Fruit fly (Drosophila melanogaster) whole organism, embryonic: ENCODE data around the gene CG14659.

Source experiments
- Abd-B ChIP-seq: fragments of 200-800 bp; sonication (Bioruptor generic); optimal IDR thresholded peaks from 2 replicates; lab custom pipeline; 2018; ENCODE audit warnings: missing biosample characterization, mild to moderate bottlenecking, missing genetic modification characterization, moderate library complexity
- Bgb ChIP-seq: fragments of 200-800 bp; sonication (Bioruptor generic); IDR thresholded peaks from 2 replicates; pipeline ENCODE4 v1.3.6; 2022; ENCODE audit warnings: missing biosample characterization, missing genetic modification characterization; ENCODE audit not compliant: partially characterized antibody
- CG11456 ChIP-seq: fragments of 200-800 bp; sonication (Bioruptor generic); IDR thresholded peaks from 3 replicates; pipeline ENCODE4 v1.3.6; 2022; ENCODE audit warnings: missing biosample characterization, missing genetic modification characterization
- CG12071 ChIP-seq: fragments of 200-800 bp; sonication (Bioruptor generic); optimal IDR thresholded peaks from 3 replicates; lab custom pipeline; 2018; ENCODE audit warnings: missing biosample characterization, mild to moderate bottlenecking, missing genetic modification characterization
- CG12391 ChIP-seq: fragments of 200-800 bp; sonication (Bioruptor generic); optimal IDR thresholded peaks from 3 replicates; lab custom pipeline; 2018; ENCODE audit warnings: missing biosample characterization, mild to moderate bottlenecking, missing genetic modification characterization, moderate library complexity
- CG13287 ChIP-seq: fragments of 200-800 bp; sonication (Bioruptor generic); IDR thresholded peaks from 2 replicates; pipeline ENCODE4 v1.3.6; 2022; ENCODE audit warnings: missing biosample characterization, missing genetic modification characterization; ENCODE audit not compliant: partially characterized antibody
- CG14860 ChIP-seq: fragments of 200-800 bp; sonication (Bioruptor generic); IDR thresholded peaks from 3 replicates; pipeline ENCODE4 v1.3.6; 2022; ENCODE audit warnings: missing biosample characterization, missing genetic modification characterization; ENCODE audit not compliant: partially characterized antibody
- CG16863 ChIP-seq: fragments of 200-800 bp; sonication (Bioruptor generic); optimal IDR thresholded peaks from 3 replicates; lab custom pipeline; 2016; ENCODE audit warnings: missing biosample characterization, missing genetic modification characterization
- CG17328 ChIP-seq: fragments of 200-800 bp; sonication (Bioruptor generic); IDR thresholded peaks from 2 replicates; pipeline ENCODE4 v1.3.6; 2022; ENCODE audit warnings: missing biosample characterization, missing genetic modification characterization
- CG17359 ChIP-seq: fragments of 200-800 bp; sonication (Bioruptor generic); optimal IDR thresholded peaks from 3 replicates; lab custom pipeline; 2018; ENCODE audit warnings: missing biosample characterization, mild to moderate bottlenecking, missing genetic modification characterization, moderate library complexity
- CG2712 ChIP-seq: fragments of 200-800 bp; optimal IDR thresholded peaks from 3 replicates; lab custom pipeline; 2019; ENCODE audit warnings: missing biosample characterization, mild to moderate bottlenecking, missing genetic modification characterization, moderate library complexity
- CG4282 ChIP-seq: fragments of 200-800 bp; sonication (Bioruptor generic); optimal IDR thresholded peaks from 2 replicates; lab custom pipeline; 2016; ENCODE audit warnings: missing biosample characterization, missing genetic modification characterization
- CG4360 ChIP-seq: fragments of 200-800 bp; sonication (Bioruptor generic); IDR thresholded peaks from 2 replicates; pipeline ENCODE4 v1.3.6; 2022; ENCODE audit warnings: missing biosample characterization, missing genetic modification characterization
- CG6272 ChIP-seq: fragments of 200-800 bp; sonication (Bioruptor generic); IDR thresholded peaks from 2 replicates; pipeline ENCODE4 v1.3.6; 2022; ENCODE audit warnings: missing biosample characterization, missing genetic modification characterization
- CG6813 ChIP-seq: fragments of 200-800 bp; sonication (Bioruptor generic); optimal IDR thresholded peaks from 2 replicates; lab custom pipeline; 2017; ENCODE audit warnings: missing biosample characterization, missing genetic modification characterization, mild to moderate bottlenecking, moderate library complexity, missing genetic modification reagents
- CG6854 ChIP-seq: fragments of 200-800 bp; sonication (Bioruptor generic); optimal IDR thresholded peaks from 3 replicates; lab custom pipeline; 2017; ENCODE audit warnings: missing biosample characterization, mild to moderate bottlenecking, missing genetic modification characterization
- CrebB ChIP-seq: fragments of 200-800 bp; sonication (Bioruptor generic); optimal IDR thresholded peaks from 3 replicates; lab custom pipeline; 2018; ENCODE audit warnings: missing biosample characterization, mild to moderate bottlenecking, missing genetic modification characterization
- Dbx ChIP-seq: fragments of 200-800 bp; sonication (Bioruptor generic); IDR thresholded peaks from 3 replicates; pipeline ENCODE4 v1.3.6; 2022; ENCODE audit warnings: missing biosample characterization, missing genetic modification characterization
- Dip3 ChIP-seq: fragments of 200-800 bp; sonication (Bioruptor generic); optimal IDR thresholded peaks from 3 replicates; lab custom pipeline; 2016; ENCODE audit warnings: missing biosample characterization, missing genetic modification characterization
- Dref ChIP-seq: fragments of 200-800 bp; sonication (Bioruptor generic); IDR thresholded peaks from 2 replicates; pipeline ENCODE4 v1.3.6; 2022; ENCODE audit warnings: missing biosample characterization, missing genetic modification characterization
- Fer1 ChIP-seq: fragments of 200-800 bp; sonication (Bioruptor generic); optimal IDR thresholded peaks from 2 replicates; lab custom pipeline; 2017; ENCODE audit warnings: missing biosample characterization, mild to moderate bottlenecking, missing genetic modification characterization
- Fer3 ChIP-seq: fragments of 200-800 bp; sonication (Bioruptor generic); optimal IDR thresholded peaks from 2 replicates; lab custom pipeline; 2018; ENCODE audit warnings: missing biosample characterization, mild to moderate bottlenecking, missing genetic modification characterization, moderate library complexity
- Gsc ChIP-seq: fragments of 200-800 bp; sonication (Bioruptor generic); IDR thresholded peaks from 2 replicates; pipeline ENCODE4 v1.3.6; 2022; ENCODE audit warnings: missing biosample characterization, missing genetic modification characterization
- HmgD ChIP-seq: fragments of 200-800 bp; sonication (Bioruptor generic); optimal IDR thresholded peaks from 3 replicates; lab custom pipeline; 2016; ENCODE audit warnings: missing biosample characterization, missing genetic modification characterization
- HmgZ ChIP-seq: fragments of 200-800 bp; sonication (Bioruptor generic); optimal IDR thresholded peaks from 2 replicates; lab custom pipeline; 2018; ENCODE audit warnings: missing biosample characterization, mild to moderate bottlenecking, missing genetic modification characterization
- Hmr ChIP-seq: fragments of 200-800 bp; sonication (Bioruptor generic); optimal IDR thresholded peaks from 3 replicates; lab custom pipeline; 2017; ENCODE audit warnings: mild to moderate bottlenecking, missing biosample characterization, missing genetic modification reagents, missing genetic modification characterization
- MBD-R2 ChIP-seq: fragments of 200-800 bp; sonication (Bioruptor generic); IDR thresholded peaks from 2 replicates; pipeline ENCODE4 v1.3.6; 2022; ENCODE audit warnings: missing biosample characterization, missing genetic modification characterization
- Mes4 ChIP-seq: fragments of 200-800 bp; sonication (Bioruptor generic); optimal IDR thresholded peaks from 2 replicates; lab custom pipeline; 2016; ENCODE audit warnings: missing biosample characterization, missing genetic modification characterization
- Myb ChIP-seq: fragments of 200-800 bp; sonication (Bioruptor generic); optimal IDR thresholded peaks from 2 replicates; lab custom pipeline; 2016; ENCODE audit warnings: missing biosample characterization, missing genetic modification characterization
- Pdp1 ChIP-seq, 2 experiments: fragments of 200-800 bp; sonication (Bioruptor generic); optimal IDR thresholded peaks; 3 replicates each; lab custom pipeline; 2016; ENCODE audit warnings: missing biosample characterization in 2 of 2, missing genetic modification characterization in 2 of 2, mild to moderate bottlenecking in 1 of 2, moderate library complexity in 1 of 2
- ash1 ChIP-seq: fragments of 200-800 bp; sonication (Bioruptor generic); optimal IDR thresholded peaks from 2 replicates; lab custom pipeline; 2018; ENCODE audit warnings: missing biosample characterization, mild to moderate bottlenecking, missing genetic modification characterization
- chn ChIP-seq: fragments of 200-800 bp; sonication (Bioruptor generic); optimal IDR thresholded peaks from 2 replicates; lab custom pipeline; 2016; ENCODE audit warnings: missing biosample characterization, missing genetic modification characterization
- gcm2 ChIP-seq: fragments of 200-800 bp; sonication (Bioruptor generic); optimal IDR thresholded peaks from 2 replicates; lab custom pipeline; 2016; ENCODE audit warnings: missing biosample characterization, missing genetic modification characterization
- grau ChIP-seq: fragments of 200-800 bp; optimal IDR thresholded peaks from 3 replicates; lab custom pipeline; 2019; ENCODE audit warnings: missing biosample characterization, mild to moderate bottlenecking, missing genetic modification characterization, moderate library complexity
- gsb ChIP-seq: fragments of 200-800 bp; sonication (Bioruptor generic); IDR thresholded peaks from 2 replicates; pipeline ENCODE4 v1.3.6; 2022; ENCODE audit warnings: missing biosample characterization, missing genetic modification characterization
- jumu ChIP-seq: fragments of 200-800 bp; sonication (Bioruptor generic); optimal IDR thresholded peaks from 3 replicates; lab custom pipeline; 2016; ENCODE audit warnings: missing biosample characterization, missing genetic modification characterization
- lola ChIP-seq, 3 experiments: fragments of >200 bp in 2 of 3; fragments of 200-800 bp in 1 of 3; sonication (Bioruptor generic) in 1 of 3; optimal IDR thresholded peaks; 2 replicates each; lab custom pipeline; 2017 to 2019; ENCODE audit warnings: missing biosample characterization in 3 of 3, missing genetic modification characterization in 3 of 3, mild to moderate bottlenecking in 1 of 3, moderate library complexity in 1 of 3
- mld ChIP-seq: fragments of 200-800 bp; sonication (Bioruptor generic); IDR thresholded peaks from 3 replicates; pipeline ENCODE4 v1.3.6; 2022; ENCODE audit warnings: missing biosample characterization, missing genetic modification characterization; ENCODE audit not compliant: partially characterized antibody
- pnt ChIP-seq: fragments of 200-800 bp; sonication (Bioruptor generic); optimal IDR thresholded peaks from 3 replicates; lab custom pipeline; 2016; ENCODE audit warnings: missing biosample characterization, missing genetic modification characterization
- ranshi ChIP-seq: fragments of 200-800 bp; sonication (Bioruptor generic); IDR thresholded peaks from 2 replicates; pipeline ENCODE4 v1.3.6; 2022; ENCODE audit warnings: missing biosample characterization, missing genetic modification characterization
- repo ChIP-seq: fragments of 200-800 bp; sonication (Bioruptor generic); optimal IDR thresholded peaks from 2 replicates; lab custom pipeline; 2016; ENCODE audit warnings: missing biosample characterization, missing genetic modification characterization
- salm ChIP-seq: fragments of 200-800 bp; sonication (Bioruptor generic); optimal IDR thresholded peaks from 2 replicates; lab custom pipeline; 2018; ENCODE audit warnings: missing biosample characterization, mild to moderate bottlenecking, missing genetic modification characterization
- sens ChIP-seq: fragments of 200-800 bp; sonication (Bioruptor generic); peaks from one replicate; lab custom pipeline; 2016; ENCODE audit warnings: missing biosample characterization, missing genetic modification characterization
- sens-2 ChIP-seq: fragments of 200-800 bp; sonication (Bioruptor generic); IDR thresholded peaks from 2 replicates; pipeline ENCODE4 v1.3.6; 2022; ENCODE audit warnings: missing biosample characterization, missing genetic modification characterization
- sqz ChIP-seq: fragments of 200-800 bp; sonication (Bioruptor generic); optimal IDR thresholded peaks from 3 replicates; lab custom pipeline; 2018; ENCODE audit warnings: missing biosample characterization, mild to moderate bottlenecking, missing genetic modification characterization
- tna ChIP-seq: fragments of 200-800 bp; sonication (Bioruptor generic); IDR thresholded peaks from 2 replicates; pipeline ENCODE4 v1.3.6; 2022; ENCODE audit warnings: missing biosample characterization, missing genetic modification characterization; ENCODE audit not compliant: partially characterized antibody
- tx ChIP-seq: fragments of 200-800 bp; sonication (Bioruptor generic); optimal IDR thresholded peaks from 2 replicates; lab custom pipeline; 2016; ENCODE audit warnings: missing biosample characterization, missing genetic modification characterization
- unc-4 ChIP-seq: fragments of 200-800 bp; sonication (Bioruptor generic); IDR thresholded peaks from 2 replicates; pipeline ENCODE4 v1.3.6; 2022; ENCODE audit warnings: missing biosample characterization, missing genetic modification characterization; ENCODE audit not compliant: partially characterized antibody
- wek ChIP-seq: fragments of 200-800 bp; sonication (Bioruptor generic); optimal IDR thresholded peaks from 3 replicates; lab custom pipeline; 2018; ENCODE audit warnings: missing biosample characterization, mild to moderate bottlenecking, missing genetic modification characterization, moderate library complexity
- z ChIP-seq: fragments of 200-800 bp; sonication (Bioruptor generic); IDR thresholded peaks from 3 replicates; pipeline ENCODE4 v1.3.6; 2022; ENCODE audit warnings: missing biosample characterization, missing genetic modification characterization

CG14659 gene

DNA sequence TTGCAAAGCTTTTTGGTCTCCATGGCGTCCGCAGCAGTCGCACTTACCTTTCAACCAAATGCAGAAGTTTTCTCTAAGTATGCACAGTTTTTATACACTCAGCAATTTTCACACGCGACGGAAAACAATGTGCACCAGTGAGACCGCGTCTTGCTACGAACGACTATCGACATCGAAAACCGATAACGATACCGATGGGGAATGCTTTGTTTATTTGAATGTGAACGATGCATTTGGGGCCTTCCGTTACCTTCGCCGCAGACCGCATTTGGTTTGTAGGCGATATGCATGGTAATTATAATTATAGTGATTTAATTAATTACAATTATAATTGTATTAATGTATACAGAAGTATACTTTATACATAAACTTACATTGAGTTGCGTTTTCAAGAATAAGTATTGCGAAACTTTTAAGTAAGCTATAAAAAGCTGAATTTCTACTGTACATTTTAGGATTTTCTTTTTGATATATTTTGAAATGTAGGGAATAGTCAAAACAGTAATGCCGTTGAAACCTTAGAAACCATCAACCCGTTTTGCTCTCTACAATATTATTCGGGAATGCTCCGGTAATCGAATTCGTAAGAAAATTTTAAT lies 19.1 kb downstream of the CG14659 start, which contains the start of the genes Hus1-like and ctrip (continued):
- TF ChIP-seq Dref (GFP tag; lab: Robert Waterston, UW) (peak; percentile 89), CG4360 (GFP tag; lab: Robert Waterston, UW) (no peak), MBD-R2 (peak; percentile 48; the same call in 1 of the 2 replicates), CG14860 (GFP tag; lab: Robert Waterston, UW) (peak; percentile 48; the same call in 1 of the 3 replicates), ash1 (GFP tag; lab: Kevin White, UChicago) (no peak), CG6813 (peak; percentile 46), CG4282 (GFP tag; lab: Kevin White, UChicago) (no peak), CG2712 (tag; lab: Kevin White, UChicago) (peak; percentile 48), CG12391 (tag; lab: Kevin White, UChicago) (peak; percentile 6), tna (GFP tag; lab: Robert Waterston, UW) (peak; percentile 54), repo (GFP tag; lab: Kevin White, UChicago) (no peak), CG6272 (GFP tag; lab: Robert Waterston, UW) (peak; percentile 47; the same call in 1 of the 2 replicates), Fer3 (tag; lab: Kevin White, UChicago) (no peak), CG17328 (0 out of 2 replicates have a peak, but pooled peaks have one; percentile 38), Bgb (GFP tag; lab: Robert Waterston, UW) (peak; percentile 56), pnt (no peak), gcm2 (GFP tag; lab: Kevin White, UChicago) (no peak), CG6854 (no peak), jumu (GFP tag; lab: Kevin White, UChicago) (no peak), CrebB (tag; lab: Kevin White, UChicago) (peak; percentile 4), sens-2 (no peak), mld (GFP tag; lab: Robert Waterston, UW) (peak; percentile 67), salm (tag; lab: Kevin White, UChicago) (peak; percentile 2), CG16863 (GFP tag; lab: Kevin White, UChicago) (no peak), Dip3 (GFP tag; lab: Kevin White, UChicago) (no peak), tx (no peak), sqz (no peak), z (GFP tag; lab: Robert Waterston, UW) (0 out of 3 replicates have a peak, but pooled peaks have one; percentile 21), CG17359 (tag; lab: Kevin White, UChicago) (no peak), unc-4 (GFP tag; lab: Robert Waterston, UW) (peak; percentile 58), Abd-B (peak; percentile 37), Hmr (GFP tag; lab: Kevin White, UChicago) (no peak), chn (GFP tag; lab: Kevin White, UChicago) (no peak), wek (peak; percentile 94), CG12071 (GFP tag; lab: Kevin White, UChicago) (peak; percentile 16), CG11456 (peak; percentile 34; the same call in 1 of the 3 replicates), Myb (peak; percentile 12), lola (GFP tag; optimal IDR thresholded peaks at IDR 0.05; lab: Kevin White, UChicago) (no peak), ranshi (GFP tag; lab: Robert Waterston, UW) (no peak), HmgZ (tag; lab: Kevin White, UChicago) (peak; percentile 19), Dbx (peak; percentile 55; the same call in 2 of the 3 replicates), Pdp1 (GFP tag; optimal IDR thresholded peaks at IDR 0.05; lab: Kevin White, UChicago) (no peak), CG13287 (peak; percentile 66), Mes4 (GFP tag; lab: Kevin White, UChicago) (no peak), HmgD (GFP tag; lab: Kevin White, UChicago) (no peak), Gsc (GFP tag; lab: Robert Waterston, UW) (no peak), sens (GFP tag; lab: Kevin White, UChicago) (peak; percentile 35), gsb (GFP tag; lab: Robert Waterston, UW) (no peak), grau (tag; lab: Kevin White, UChicago) (no peak), Fer1 (GFP tag; lab: Kevin White, UChicago) (peak; percentile 48)
